Worm (Caenorhabditis elegans): ENCODE results near the gene F23H11.4.

DNA sequence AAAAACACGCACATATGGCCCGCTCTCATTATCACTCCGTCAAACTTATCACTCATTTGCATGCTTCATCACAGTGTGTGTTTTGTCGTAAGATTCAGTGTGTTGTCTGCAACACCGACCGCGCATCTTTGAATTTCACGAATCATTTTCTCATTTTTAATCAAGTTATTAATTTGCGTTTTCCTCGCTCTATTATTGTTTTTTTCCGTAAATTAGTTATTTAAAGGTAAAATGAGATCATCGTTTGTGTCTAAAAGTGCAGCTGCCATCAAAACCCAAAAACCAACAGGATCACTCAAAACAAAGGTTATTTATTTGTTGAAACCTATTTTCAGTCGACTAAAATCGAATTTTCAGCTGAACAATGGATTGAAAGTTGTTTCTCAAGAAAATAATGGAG, 27.7 kb downstream of the F23H11.4 start, which contains the start of the genes T24C4.5 and ucr-2.3:
- TF ChIP-seq hlh-26 (GFP tag; conservative IDR thresholded peaks at IDR 0.05) = no peak
- TF ChIP-seq snpc-4 (GFP tag; optimal IDR thresholded peaks at IDR 0.05) = no peak
- no peak for TF ChIP-seq snpc-4 (tag; optimal IDR thresholded peaks at IDR 0.05)
- TF ChIP-seq F57A8.1 (GFP tag; optimal IDR thresholded peaks at IDR 0.05) = no peak
- no peak for TF ChIP-seq pha-4 (tag; optimal IDR thresholded peaks at IDR 0.05)
- no peak for TF ChIP-seq athp-1 (tag; optimal IDR thresholded peaks at IDR 0.05)
- no peak for TF ChIP-seq F33H1.4 (GFP tag; IDR thresholded peaks at IDR 0.05)
